Worm (Caenorhabditis elegans) whole organism, L3 larva: ENCODE results near the gene ttr-39.

Source experiments
- ZK546.5 ChIP-seq: sonication (generic microtip); optimal IDR thresholded peaks from 2 replicates; lab custom pipeline; 2017; ENCODE audit warnings: missing biosample characterization, missing genetic modification characterization
- elt-1 ChIP-seq: fragments of 150-350 bp; optimal IDR thresholded peaks from 2 replicates; lab custom pipeline; 2014; ENCODE audit warnings: missing biosample characterization, missing genetic modification characterization
- elt-2 ChIP-seq: sonication (generic microtip); optimal IDR thresholded peaks from 2 replicates; lab custom pipeline; 2016; ENCODE audit warnings: missing genetic modification reagents, mild to moderate bottlenecking, missing genetic modification characterization, missing compliant biosample characterization
- fos-1 ChIP-seq: fragments of 150-350 bp; optimal IDR thresholded peaks from 2 replicates; lab custom pipeline; 2014; ENCODE audit warnings: missing biosample characterization, missing genetic modification characterization
- jun-1 ChIP-seq: fragments of 150-350 bp; optimal IDR thresholded peaks from 2 replicates; lab custom pipeline; 2014; ENCODE audit warnings: missing biosample characterization, missing genetic modification reagents, missing genetic modification characterization
- lsy-12 ChIP-seq: sonication (generic microtip); optimal IDR thresholded peaks from 2 replicates; lab custom pipeline; 2016; ENCODE audit warnings: mild to moderate bottlenecking, missing genetic modification characterization, missing compliant biosample characterization
- nfya-1 ChIP-seq: sonication (generic microtip); optimal IDR thresholded peaks from 2 replicates; lab custom pipeline; 2017; ENCODE audit warnings: missing genetic modification characterization, mild to moderate bottlenecking, missing compliant biosample characterization, antibody characterized with exemption, moderate library complexity; ENCODE audit not compliant: insufficient read depth
- nhr-12 ChIP-seq: fragments of 150-350 bp; optimal IDR thresholded peaks from 2 replicates; lab custom pipeline; 2014; ENCODE audit warnings: missing biosample characterization, missing genetic modification characterization
- nhr-25 ChIP-seq: sonication (generic microtip); optimal IDR thresholded peaks from 2 replicates; lab custom pipeline; 2017; ENCODE audit warnings: missing biosample characterization, missing genetic modification characterization
- nhr-76 ChIP-seq: fragments of 150-350 bp; sonication (generic microtip); optimal IDR thresholded peaks from 5 replicates; lab custom pipeline; 2014; ENCODE audit warnings: missing biosample characterization, missing genetic modification characterization
- pha-4 ChIP-seq: fragments of 150-350 bp; optimal IDR thresholded peaks from 2 replicates; lab custom pipeline; 2014; ENCODE audit warnings: missing biosample characterization, missing genetic modification reagents, missing genetic modification characterization
- ztf-11 ChIP-seq: fragments of 150-350 bp; optimal IDR thresholded peaks from 2 replicates; lab custom pipeline; 2014; ENCODE audit warnings: missing biosample characterization, missing genetic modification characterization

ce11 chrIV:10096881-10097280, 7.2 kb upstream of the ttr-39 start, which contains the start of gene dis-3:
- TF ChIP-seq lsy-12 (tag; lab: Kevin White, UChicago) (no peak), nhr-25 (tag; lab: Kevin White, UChicago) (no peak), fos-1 (tag; lab: Kevin White, UChicago) (no peak), nfya-1 (tag; lab: Kevin White, UChicago) (no peak), ztf-11 (tag; lab: Kevin White, UChicago) (no peak), elt-2 (tag; lab: Kevin White, UChicago) (no peak), jun-1 (no peak), nhr-12 (tag; lab: Kevin White, UChicago) (no peak), pha-4 (tag; lab: Kevin White, UChicago) (no peak), elt-1 (no peak), nhr-76 (tag; lab: Kevin White, UChicago) (no peak), ZK546.5 (tag; lab: Kevin White, UChicago) (no peak)
